Fruit fly (Drosophila melanogaster) whole organism, embryonic: ENCODE results near the gene Ir67a.

Source experiments
- Asciz ChIP-seq: fragments of 200-800 bp; sonication (Bioruptor generic); optimal IDR thresholded peaks from 2 replicates; lab custom pipeline; 2017; ENCODE audit warnings: missing biosample characterization, mild to moderate bottlenecking, missing genetic modification characterization, missing genetic modification reagents
- B-H2 ChIP-seq: fragments of 200-800 bp; sonication (Bioruptor generic); optimal IDR thresholded peaks from 2 replicates; lab custom pipeline; 2018; ENCODE audit warnings: missing biosample characterization, mild to moderate bottlenecking, missing genetic modification characterization
- Bdp1 ChIP-seq: fragments of 200-800 bp; sonication (Bioruptor generic); optimal IDR thresholded peaks from 3 replicates; lab custom pipeline; 2016; ENCODE audit warnings: missing biosample characterization, missing genetic modification characterization
- CG10366 ChIP-seq: fragments of 200-800 bp; sonication (Bioruptor generic); IDR thresholded peaks from 2 replicates; pipeline ENCODE4 v1.3.6; 2022; ENCODE audit warnings: missing biosample characterization, missing genetic modification characterization
- CG11085 ChIP-seq: fragments of 200-800 bp; sonication (Bioruptor generic); IDR thresholded peaks from 2 replicates; pipeline ENCODE4 v1.3.6; 2022; ENCODE audit warnings: missing biosample characterization, missing genetic modification characterization
- CG12236 ChIP-seq: fragments of 200-800 bp; sonication (Bioruptor generic); optimal IDR thresholded peaks from 2 replicates; lab custom pipeline; 2016; ENCODE audit warnings: missing biosample characterization, missing genetic modification characterization
- CG12744 ChIP-seq: fragments of 200-800 bp; sonication (Bioruptor generic); optimal IDR thresholded peaks from 2 replicates; lab custom pipeline; 2016; ENCODE audit warnings: missing biosample characterization, missing genetic modification characterization
- CG13894 ChIP-seq: fragments of 200-800 bp; sonication (Bioruptor generic); optimal IDR thresholded peaks from 3 replicates; lab custom pipeline; 2018; ENCODE audit warnings: missing biosample characterization, mild to moderate bottlenecking, missing genetic modification characterization, moderate library complexity
- CG17359 ChIP-seq: fragments of 200-800 bp; sonication (Bioruptor generic); optimal IDR thresholded peaks from 3 replicates; lab custom pipeline; 2018; ENCODE audit warnings: missing biosample characterization, mild to moderate bottlenecking, missing genetic modification characterization, moderate library complexity
- CG2875 ChIP-seq: fragments of 200-800 bp; sonication (Bioruptor generic); optimal IDR thresholded peaks from 2 replicates; lab custom pipeline; 2017; ENCODE audit warnings: missing biosample characterization, mild to moderate bottlenecking, missing genetic modification characterization, missing genetic modification reagents
- CG30403 ChIP-seq: fragments of 200-800 bp; sonication (Bioruptor generic); optimal IDR thresholded peaks from 3 replicates; lab custom pipeline; 2016; ENCODE audit warnings: missing biosample characterization, missing genetic modification characterization
- CG32772 ChIP-seq: fragments of 200-800 bp; sonication (Bioruptor generic); IDR thresholded peaks from 2 replicates; pipeline ENCODE4 v1.3.6; 2022; ENCODE audit warnings: missing biosample characterization, missing genetic modification characterization
- CG33557 ChIP-seq: fragments of 200-800 bp; sonication (Bioruptor generic); optimal IDR thresholded peaks from 2 replicates; lab custom pipeline; 2019; ENCODE audit warnings: missing biosample characterization, mild to moderate bottlenecking, missing genetic modification characterization, moderate library complexity
- CG42726 ChIP-seq: fragments of 200-800 bp; sonication (Bioruptor generic); IDR thresholded peaks from 2 replicates; pipeline ENCODE4 v1.3.6; 2022; ENCODE audit warnings: missing biosample characterization, missing genetic modification characterization; ENCODE audit not compliant: partially characterized antibody
- CG5245 ChIP-seq: fragments of 200-800 bp; sonication (Bioruptor generic); optimal IDR thresholded peaks from 3 replicates; lab custom pipeline; 2016; ENCODE audit warnings: missing biosample characterization, missing genetic modification characterization
- CG6175 ChIP-seq: fragments of 200-800 bp; sonication (Bioruptor generic); IDR thresholded peaks from 3 replicates; pipeline ENCODE4 v1.3.6; 2022; ENCODE audit warnings: missing biosample characterization, missing genetic modification characterization
- CG6272 ChIP-seq: fragments of 200-800 bp; sonication (Bioruptor generic); IDR thresholded peaks from 2 replicates; pipeline ENCODE4 v1.3.6; 2022; ENCODE audit warnings: missing biosample characterization, missing genetic modification characterization
- CG7839 ChIP-seq: fragments of 200-800 bp; sonication (Bioruptor generic); optimal IDR thresholded peaks from 3 replicates; lab custom pipeline; 2018; ENCODE audit warnings: missing biosample characterization, mild to moderate bottlenecking, missing genetic modification characterization, moderate library complexity
- CG7963 ChIP-seq: fragments of 200-800 bp; sonication (Bioruptor generic); IDR thresholded peaks from 3 replicates; pipeline ENCODE4 v1.3.6; 2022; ENCODE audit warnings: missing biosample characterization, missing genetic modification characterization; ENCODE audit not compliant: partially characterized antibody
- ERR ChIP-seq: fragments of 200-800 bp; sonication (Bioruptor generic); optimal IDR thresholded peaks from 2 replicates; lab custom pipeline; 2016; ENCODE audit warnings: missing biosample characterization, missing genetic modification characterization
- Ets65A ChIP-seq: fragments of 200-800 bp; sonication (Bioruptor generic); peaks from one replicate; lab custom pipeline; 2016; ENCODE audit warnings: missing biosample characterization, missing genetic modification characterization
- Hmr ChIP-seq: fragments of 200-800 bp; sonication (Bioruptor generic); optimal IDR thresholded peaks from 3 replicates; lab custom pipeline; 2017; ENCODE audit warnings: mild to moderate bottlenecking, missing biosample characterization, missing genetic modification reagents, missing genetic modification characterization
- Hsf ChIP-seq: fragments of 200-800 bp; sonication (Bioruptor generic); optimal IDR thresholded peaks from 3 replicates; lab custom pipeline; 2016; ENCODE audit warnings: missing biosample characterization, missing genetic modification characterization
- Kr ChIP-seq: fragments of 200-800 bp; sonication (Bioruptor generic); optimal IDR thresholded peaks from 2 replicates; lab custom pipeline; 2017; ENCODE audit warnings: missing biosample characterization, mild to moderate bottlenecking, missing genetic modification characterization
- MESR4 ChIP-seq: fragments of 200-800 bp; sonication (Bioruptor generic); optimal IDR thresholded peaks from 2 replicates; lab custom pipeline; 2018; ENCODE audit warnings: missing biosample characterization, mild to moderate bottlenecking, missing genetic modification characterization, moderate library complexity
- Meics ChIP-seq: fragments of 200-800 bp; sonication (Bioruptor generic); optimal IDR thresholded peaks from 2 replicates; lab custom pipeline; 2017; ENCODE audit warnings: missing biosample characterization, mild to moderate bottlenecking, missing genetic modification characterization
- Mes4 ChIP-seq: fragments of 200-800 bp; sonication (Bioruptor generic); optimal IDR thresholded peaks from 2 replicates; lab custom pipeline; 2016; ENCODE audit warnings: missing biosample characterization, missing genetic modification characterization
- Nf-YA ChIP-seq: fragments of 200-800 bp; sonication (Bioruptor generic); IDR thresholded peaks from 2 replicates; pipeline ENCODE4 v1.3.6; 2022; ENCODE audit warnings: missing biosample characterization, missing genetic modification characterization
- NfI ChIP-seq: fragments of 200-800 bp; sonication (Bioruptor generic); optimal IDR thresholded peaks from 3 replicates; lab custom pipeline; 2018; ENCODE audit warnings: missing biosample characterization, mild to moderate bottlenecking, missing genetic modification characterization, moderate library complexity
- Ptx1 ChIP-seq: fragments of 200-800 bp; sonication (Bioruptor generic); IDR thresholded peaks from 2 replicates; pipeline ENCODE4 v1.3.6; 2022; ENCODE audit warnings: missing biosample characterization, missing genetic modification characterization
- Scr ChIP-seq: fragments of 200-800 bp; sonication (Bioruptor generic); IDR thresholded peaks from 2 replicates; pipeline ENCODE4 v1.3.6; 2022; ENCODE audit warnings: missing biosample characterization, missing genetic modification characterization; ENCODE audit not compliant: partially characterized antibody
- ac ChIP-seq: fragments of 200-800 bp; sonication (Bioruptor generic); optimal IDR thresholded peaks from 3 replicates; lab custom pipeline; 2017; ENCODE audit warnings: missing biosample characterization, mild to moderate bottlenecking, missing genetic modification characterization
- cg ChIP-seq: fragments of 200-800 bp; sonication (Bioruptor generic); optimal IDR thresholded peaks from 3 replicates; lab custom pipeline; 2019; ENCODE audit warnings: missing biosample characterization, mild to moderate bottlenecking, missing genetic modification characterization, moderate library complexity
- crc ChIP-seq: fragments of 200-800 bp; sonication (Bioruptor generic); optimal IDR thresholded peaks from 2 replicates; lab custom pipeline; 2016; ENCODE audit warnings: missing biosample characterization, missing genetic modification characterization
- croc ChIP-seq: fragments of 200-800 bp; sonication (Bioruptor generic); conservative IDR thresholded peaks from 3 replicates; pipeline ENCODE4 v1.3.6; 2022; ENCODE audit warnings: missing biosample characterization, missing genetic modification characterization
- gce ChIP-seq: fragments of 200-800 bp; sonication (Bioruptor generic); IDR thresholded peaks from 3 replicates; pipeline ENCODE4 v1.3.6; 2022; ENCODE audit warnings: missing biosample characterization, missing genetic modification characterization
- hth ChIP-seq: fragments of >200 bp; optimal IDR thresholded peaks from 2 replicates; lab custom pipeline; 2017; ENCODE audit warnings: inconsistent platforms
- jigr1 ChIP-seq: fragments of 200-800 bp; sonication (Bioruptor generic); IDR thresholded peaks from 3 replicates; pipeline ENCODE4 v1.3.6; 2022; ENCODE audit warnings: missing biosample characterization, missing genetic modification characterization
- knrl ChIP-seq: fragments of 200-800 bp; sonication (Bioruptor generic); IDR thresholded peaks from 3 replicates; pipeline ENCODE4 v1.3.6; 2022; ENCODE audit warnings: missing biosample characterization, missing genetic modification characterization; ENCODE audit not compliant: partially characterized antibody
- mirr ChIP-seq: fragments of 200-800 bp; sonication (Bioruptor generic); optimal IDR thresholded peaks from 3 replicates; lab custom pipeline; 2018; ENCODE audit warnings: missing biosample characterization, mild to moderate bottlenecking, missing genetic modification characterization
- pho ChIP-seq: fragments of 200-800 bp; sonication (Bioruptor generic); optimal IDR thresholded peaks from 2 replicates; lab custom pipeline; 2016; ENCODE audit warnings: missing biosample characterization, missing genetic modification characterization
- pnt ChIP-seq: fragments of 200-800 bp; sonication (Bioruptor generic); optimal IDR thresholded peaks from 3 replicates; lab custom pipeline; 2016; ENCODE audit warnings: missing biosample characterization, missing genetic modification characterization
- prd ChIP-seq, 3 experiments: fragments of >200 bp in 2 of 3; fragments of 200-800 bp in 1 of 3; sonication (Bioruptor generic) in 1 of 3; optimal IDR thresholded peaks in 2 of 3; IDR thresholded peaks in 1 of 3; 2 replicates in 2 of 3; 3 replicates in 1 of 3; pipeline versions ENCODE4 v1.3.6 to Lab custom; 2017 to 2022; ENCODE audit warnings: missing biosample characterization in 1 of 3, missing genetic modification characterization in 1 of 3
- schlank ChIP-seq: fragments of 200-800 bp; sonication (Bioruptor generic); optimal IDR thresholded peaks from 2 replicates; lab custom pipeline; 2018; ENCODE audit warnings: missing biosample characterization, mild to moderate bottlenecking, missing genetic modification characterization
- sna ChIP-seq: fragments of 200-800 bp; sonication (Bioruptor generic); IDR thresholded peaks from 2 replicates; pipeline ENCODE4 v1.3.6; 2022; ENCODE audit warnings: missing biosample characterization, missing genetic modification characterization; ENCODE audit not compliant: partially characterized antibody
- sqz ChIP-seq: fragments of 200-800 bp; sonication (Bioruptor generic); optimal IDR thresholded peaks from 3 replicates; lab custom pipeline; 2018; ENCODE audit warnings: missing biosample characterization, mild to moderate bottlenecking, missing genetic modification characterization
- tap ChIP-seq: fragments of 200-800 bp; optimal IDR thresholded peaks from 3 replicates; lab custom pipeline; 2019; ENCODE audit warnings: missing biosample characterization, mild to moderate bottlenecking, missing genetic modification characterization, moderate library complexity
- trem ChIP-seq: fragments of 200-800 bp; optimal IDR thresholded peaks from 3 replicates; lab custom pipeline; 2019; ENCODE audit warnings: missing biosample characterization, mild to moderate bottlenecking, missing genetic modification characterization, moderate library complexity
- tup ChIP-seq: fragments of 200-800 bp; sonication (Bioruptor generic); optimal IDR thresholded peaks from 2 replicates; lab custom pipeline; 2016; ENCODE audit warnings: missing biosample characterization, mild to moderate bottlenecking, missing genetic modification characterization, moderate library complexity
- unpg ChIP-seq: fragments of 200-800 bp; sonication (Bioruptor generic); optimal IDR thresholded peaks from 3 replicates; lab custom pipeline; 2018; ENCODE audit warnings: missing biosample characterization, mild to moderate bottlenecking, missing genetic modification characterization, moderate library complexity

The Ir67a gene

dm6 chr3L:9503552-9504317, 40.1 kb downstream of the Ir67a start (continued):
- TF ChIP-seq Asciz (GFP tag; lab: Kevin White, UChicago) (no peak), CG30403 (GFP tag; lab: Kevin White, UChicago) (no peak), sqz (GFP tag; lab: Kevin White, UChicago) (no peak), CG11085 (GFP tag; lab: Robert Waterston, UW) (no peak), ac (GFP tag; lab: Kevin White, UChicago) (no peak), tup (GFP tag; lab: Kevin White, UChicago) (no peak), trem (tag; lab: Kevin White, UChicago) (no peak), tap (tag; lab: Kevin White, UChicago) (no peak), gce (GFP tag; lab: Robert Waterston, UW) (no peak), CG7963 (GFP tag; lab: Robert Waterston, UW) (no peak), Nf-YA (GFP tag; lab: Robert Waterston, UW) (no peak), Hsf (GFP tag; lab: Kevin White, UChicago) (no peak), CG32772 (no peak), prd (optimal IDR thresholded peaks at IDR 0.05; lab: Kevin White, UChicago) (no peak), prd (GFP tag; IDR thresholded peaks at IDR 0.05; lab: Robert Waterston, UW) (peak; percentile 49; the same call in 1 of the 3 replicates), CG10366 (no peak), CG12236 (no peak), jigr1 (GFP tag; lab: Robert Waterston, UW) (no peak), crc (no peak), CG12744 (GFP tag; lab: Kevin White, UChicago) (no peak), pnt (GFP tag; lab: Kevin White, UChicago) (no peak), croc (no peak), NfI (GFP tag; lab: Kevin White, UChicago) (no peak), sna (GFP tag; lab: Robert Waterston, UW) (no peak), Meics (GFP tag; lab: Kevin White, UChicago) (peak; percentile 34), CG2875 (GFP tag; lab: Kevin White, UChicago) (no peak), CG5245 (GFP tag; lab: Kevin White, UChicago) (no peak), Bdp1 (GFP tag; lab: Kevin White, UChicago) (no peak), Scr (GFP tag; lab: Robert Waterston, UW) (no peak), mirr (GFP tag; lab: Kevin White, UChicago) (no peak), CG33557 (GFP tag; lab: Kevin White, UChicago) (no peak), CG7839 (tag; lab: Kevin White, UChicago) (peak; percentile 12), CG17359 (no peak), CG6175 (GFP tag; lab: Robert Waterston, UW) (no peak), pho (GFP tag; lab: Kevin White, UChicago) (no peak), Mes4 (GFP tag; lab: Kevin White, UChicago) (no peak), Ptx1 (GFP tag; lab: Robert Waterston, UW) (no peak), Hmr (GFP tag; lab: Kevin White, UChicago) (no peak), ERR (no peak), cg (no peak), Ets65A (no peak), CG13894 (no peak), MESR4 (GFP tag; lab: Kevin White, UChicago) (no peak), hth (lab: Kevin White, UChicago) (no peak), CG6272 (GFP tag; lab: Robert Waterston, UW) (no peak), CG42726 (GFP tag; lab: Robert Waterston, UW) (no peak), schlank (tag; lab: Kevin White, UChicago) (no peak), B-H2 (GFP tag; lab: Kevin White, UChicago) (no peak), Kr (GFP tag; lab: Kevin White, UChicago) (no peak), unpg (GFP tag; lab: Kevin White, UChicago) (no peak), knrl (GFP tag; lab: Robert Waterston, UW) (no peak)
